Fruit fly (Drosophila melanogaster): Measurements from ENCODE around the gene CG42467.

Gene CG42467

DNA sequence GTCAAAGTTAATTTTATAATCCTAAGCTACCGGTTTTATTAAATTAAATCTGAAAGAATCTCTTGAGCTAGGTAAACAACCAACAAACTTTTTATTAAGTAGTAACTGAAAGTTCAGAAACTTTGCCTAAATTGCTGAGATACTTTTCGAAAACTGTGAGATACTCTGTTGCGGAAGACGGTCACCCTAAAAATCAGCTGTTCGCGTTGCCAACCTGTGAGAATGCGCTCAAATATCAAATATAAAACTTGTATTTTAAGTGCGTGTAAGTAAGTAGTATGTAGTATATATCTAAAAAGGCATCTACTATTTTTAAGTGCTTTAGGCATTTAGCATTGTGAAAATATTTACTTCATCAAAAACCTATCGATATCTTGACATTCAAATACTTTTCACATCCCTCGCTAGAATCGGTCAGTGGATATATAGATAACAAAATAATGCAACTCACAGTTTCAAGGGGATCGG is 11.9 kb downstream of the CG42467 start, which contains the start of the genes CG31955 and CG2818 (continued):
- no peak for TF ChIP-seq ham (GFP tag; IDR thresholded peaks at IDR 0.05)
- TF ChIP-seq CoRest (tag; optimal IDR thresholded peaks at IDR 0.05) = peak; percentile 47
- no peak for TF ChIP-seq dmrt99B (tag; optimal IDR thresholded peaks at IDR 0.05)
- no peak for TF ChIP-seq maf-S (GFP tag; optimal IDR thresholded peaks at IDR 0.05)
- TF ChIP-seq CG9876 (GFP tag; optimal IDR thresholded peaks at IDR 0.05) = no peak
- TF ChIP-seq fd64A (GFP tag; optimal IDR thresholded peaks at IDR 0.05) = no peak
- TF ChIP-seq kay (GFP tag; optimal IDR thresholded peaks at IDR 0.05) = peak; percentile 50
- TF ChIP-seq Hsf (GFP tag; optimal IDR thresholded peaks at IDR 0.05) = peak; percentile 42
- no peak for TF ChIP-seq dimm (GFP tag; IDR thresholded peaks at IDR 0.05)
- no peak for TF ChIP-seq CG43689 (GFP tag; IDR thresholded peaks at IDR 0.05)
- TF ChIP-seq CG12391 (tag; optimal IDR thresholded peaks at IDR 0.05) = peak; percentile 18
- no peak for TF ChIP-seq Atf3 (GFP tag; optimal IDR thresholded peaks at IDR 0.05)
- TF ChIP-seq CG7271 (tag; optimal IDR thresholded peaks at IDR 0.05) = no peak
- no peak for TF ChIP-seq exex (tag; optimal IDR thresholded peaks at IDR 0.05)
- no peak for TF ChIP-seq C15 (GFP tag; IDR thresholded peaks at IDR 0.05)
- no peak for TF ChIP-seq aop (GFP tag; IDR thresholded peaks at IDR 0.05)
- peak; percentile 1 for TF ChIP-seq CG9797 (GFP tag; optimal IDR thresholded peaks at IDR 0.05)
- TF ChIP-seq CG18599 (GFP tag; optimal IDR thresholded peaks at IDR 0.05) = no peak
- TF ChIP-seq CG6791 (GFP tag; IDR thresholded peaks at IDR 0.05; ENCODE audit: partially characterized antibody) = no peak
- TF ChIP-seq HLHmδ (GFP tag; optimal IDR thresholded peaks at IDR 0.05) = no peak
- TF ChIP-seq kni (GFP tag; optimal IDR thresholded peaks at IDR 0.05) = no peak
- TF ChIP-seq CG8924 (tag; optimal IDR thresholded peaks at IDR 0.05) = no peak
- TF ChIP-seq danr (GFP tag; IDR thresholded peaks at IDR 0.05) = no peak
- TF ChIP-seq D (optimal IDR thresholded peaks at IDR 0.05) = no peak
- no peak for TF ChIP-seq D (GFP tag; optimal IDR thresholded peaks at IDR 0.05)
- peak; percentile 38; the same call in 1 of the 2 replicates for TF ChIP-seq bbx (GFP tag; IDR thresholded peaks at IDR 0.05; ENCODE audit: partially characterized antibody)
- TF ChIP-seq CG12071 (GFP tag; optimal IDR thresholded peaks at IDR 0.05) = no peak
- TF ChIP-seq sqz (GFP tag; optimal IDR thresholded peaks at IDR 0.05) = no peak
- TF ChIP-seq cad (GFP tag; optimal IDR thresholded peaks at IDR 0.05) = no peak
- no peak for TF ChIP-seq br (optimal IDR thresholded peaks at IDR 0.05)
- TF ChIP-seq peb (GFP tag; IDR thresholded peaks at IDR 0.05) = no peak
- no peak for TF ChIP-seq CG12299 (tag; optimal IDR thresholded peaks at IDR 0.05)
- peak; percentile 93 for TF ChIP-seq CG2116 (GFP tag; optimal IDR thresholded peaks at IDR 0.05)
- TF ChIP-seq grau (tag; optimal IDR thresholded peaks at IDR 0.05) = peak; percentile 18
- no peak for TF ChIP-seq CG4820 (GFP tag; optimal IDR thresholded peaks at IDR 0.05)
- TF ChIP-seq CG8290 (GFP tag; optimal IDR thresholded peaks at IDR 0.05) = no peak
- peak in 1 of 2 experiments; percentile 59 for TF ChIP-seq CG8290 (tag; optimal IDR thresholded peaks at IDR 0.05)
- TF ChIP-seq CG11456 (GFP tag; IDR thresholded peaks at IDR 0.05) = no peak
- TF ChIP-seq CG18764 (GFP tag; optimal IDR thresholded peaks at IDR 0.05) = no peak
- no peak for TF ChIP-seq pita (GFP tag; optimal IDR thresholded peaks at IDR 0.05)
- TF ChIP-seq nau (GFP tag; optimal IDR thresholded peaks at IDR 0.05) = no peak
- TF ChIP-seq Atf6 (GFP tag; IDR thresholded peaks at IDR 0.05) = no peak
- TF ChIP-seq Dp (GFP tag; optimal IDR thresholded peaks at IDR 0.05) = peak; percentile 59
- no peak for TF ChIP-seq zf30C (GFP tag; optimal IDR thresholded peaks at IDR 0.05)
- TF ChIP-seq CG31388 (GFP tag; optimal IDR thresholded peaks at IDR 0.05) = no peak
- TF ChIP-seq CG15011 (GFP tag; optimal IDR thresholded peaks at IDR 0.05) = no peak
- TF ChIP-seq Poxn (GFP tag; IDR thresholded peaks at IDR 0.05) = no peak
- TF ChIP-seq CG9932 (GFP tag; IDR thresholded peaks at IDR 0.05) = no peak
- TF ChIP-seq CG13287 (GFP tag; IDR thresholded peaks at IDR 0.05; ENCODE audit: partially characterized antibody) = peak; percentile 84
- TF ChIP-seq sr (GFP tag; IDR thresholded peaks at IDR 0.05) = no peak
- no peak for TF ChIP-seq Six4 (GFP tag; optimal IDR thresholded peaks at IDR 0.05)
- TF ChIP-seq emc (GFP tag; optimal IDR thresholded peaks at IDR 0.05) = no peak
- TF ChIP-seq Opbp (GFP tag; IDR thresholded peaks at IDR 0.05; ENCODE audit: partially characterized antibody) = peak; percentile 64; the same call in 1 of the 3 replicates

Data from whole organism, embryonic.